Fruit fly (Drosophila melanogaster) whole organism, embryonic: Measurements from ENCODE around the gene Myo31DF.

Experiments used
- Atf-2 ChIP-seq: fragments of 200-800 bp; sonication (Bioruptor generic); optimal IDR thresholded peaks from 2 replicates; lab custom pipeline; 2016; ENCODE audit warnings: missing biosample characterization, missing genetic modification characterization
- Atf6 ChIP-seq: fragments of 200-800 bp; sonication (Bioruptor generic); IDR thresholded peaks from 2 replicates; pipeline ENCODE4 v1.3.6; 2022; ENCODE audit warnings: missing biosample characterization, missing genetic modification characterization
- Bteb2 ChIP-seq: fragments of 200-800 bp; sonication (Bioruptor generic); optimal IDR thresholded peaks from 2 replicates; lab custom pipeline; 2016; ENCODE audit warnings: missing biosample characterization, missing genetic modification characterization
- CG10274 ChIP-seq: fragments of 200-800 bp; sonication (Bioruptor generic); optimal IDR thresholded peaks from 3 replicates; lab custom pipeline; 2017; ENCODE audit warnings: missing biosample characterization, mild to moderate bottlenecking, missing genetic modification characterization
- CG12219 ChIP-seq: fragments of 200-800 bp; sonication (Bioruptor generic); optimal IDR thresholded peaks from 3 replicates; lab custom pipeline; 2018; ENCODE audit warnings: missing biosample characterization, mild to moderate bottlenecking, missing genetic modification characterization
- CG13123 ChIP-seq: fragments of 200-800 bp; sonication (Bioruptor generic); optimal IDR thresholded peaks from 2 replicates; lab custom pipeline; 2016; ENCODE audit warnings: missing biosample characterization, missing genetic modification characterization
- CG13287 ChIP-seq: fragments of 200-800 bp; sonication (Bioruptor generic); IDR thresholded peaks from 2 replicates; pipeline ENCODE4 v1.3.6; 2022; ENCODE audit warnings: missing biosample characterization, missing genetic modification characterization; ENCODE audit not compliant: partially characterized antibody
- CG15011 ChIP-seq: fragments of 200-800 bp; sonication (Bioruptor generic); optimal IDR thresholded peaks from 3 replicates; lab custom pipeline; 2018; ENCODE audit warnings: missing biosample characterization, mild to moderate bottlenecking, missing genetic modification characterization
- CG17912 ChIP-seq: fragments of 200-800 bp; sonication (Bioruptor generic); optimal IDR thresholded peaks from 2 replicates; lab custom pipeline; 2018; ENCODE audit warnings: missing biosample characterization, mild to moderate bottlenecking, missing genetic modification characterization
- CG18262 ChIP-seq: fragments of 200-800 bp; optimal IDR thresholded peaks from 3 replicates; lab custom pipeline; 2019; ENCODE audit warnings: missing biosample characterization, mild to moderate bottlenecking, missing genetic modification characterization, moderate library complexity
- CG2875 ChIP-seq: fragments of 200-800 bp; sonication (Bioruptor generic); optimal IDR thresholded peaks from 2 replicates; lab custom pipeline; 2017; ENCODE audit warnings: missing biosample characterization, mild to moderate bottlenecking, missing genetic modification characterization, missing genetic modification reagents
- CG31388 ChIP-seq: fragments of 200-800 bp; sonication (Bioruptor generic); optimal IDR thresholded peaks from 2 replicates; lab custom pipeline; 2016; ENCODE audit warnings: missing biosample characterization, missing genetic modification characterization
- CG32772 ChIP-seq: fragments of 200-800 bp; sonication (Bioruptor generic); IDR thresholded peaks from 2 replicates; pipeline ENCODE4 v1.3.6; 2022; ENCODE audit warnings: missing biosample characterization, missing genetic modification characterization
- CG4360 ChIP-seq: fragments of 200-800 bp; sonication (Bioruptor generic); IDR thresholded peaks from 2 replicates; pipeline ENCODE4 v1.3.6; 2022; ENCODE audit warnings: missing biosample characterization, missing genetic modification characterization
- CG4617 ChIP-seq: fragments of 200-800 bp; sonication (Bioruptor generic); optimal IDR thresholded peaks from 3 replicates; lab custom pipeline; 2016; ENCODE audit warnings: missing biosample characterization, missing genetic modification characterization, borderline replicate concordance
- CG6813 ChIP-seq: fragments of 200-800 bp; sonication (Bioruptor generic); optimal IDR thresholded peaks from 2 replicates; lab custom pipeline; 2017; ENCODE audit warnings: missing biosample characterization, missing genetic modification characterization, mild to moderate bottlenecking, moderate library complexity, missing genetic modification reagents
- CG7928 ChIP-seq: fragments of 200-800 bp; sonication (Bioruptor generic); optimal IDR thresholded peaks from 2 replicates; lab custom pipeline; 2017; ENCODE audit warnings: missing biosample characterization, mild to moderate bottlenecking, missing genetic modification characterization
- CG8478 ChIP-seq: fragments of >200 bp; optimal IDR thresholded peaks from 2 replicates; lab custom pipeline; 2018
- CG8765 ChIP-seq: fragments of 200-800 bp; sonication (Bioruptor generic); IDR thresholded peaks from 2 replicates; pipeline ENCODE4 v1.3.6; 2022; ENCODE audit warnings: missing biosample characterization, missing genetic modification characterization
- Deaf1 ChIP-seq: fragments of 200-800 bp; optimal IDR thresholded peaks from 3 replicates; lab custom pipeline; 2019; ENCODE audit warnings: missing biosample characterization, mild to moderate bottlenecking, missing genetic modification characterization, moderate library complexity
- Dek ChIP-seq: fragments of 200-800 bp; sonication (Bioruptor generic); optimal IDR thresholded peaks from 3 replicates; lab custom pipeline; 2019; ENCODE audit warnings: missing biosample characterization, mild to moderate bottlenecking, missing genetic modification characterization, moderate library complexity
- Doc3 ChIP-seq: fragments of 200-800 bp; sonication (Bioruptor generic); IDR thresholded peaks from 3 replicates; pipeline ENCODE4 v1.3.6; 2022; ENCODE audit warnings: missing biosample characterization, missing genetic modification characterization; ENCODE audit not compliant: partially characterized antibody
- ERR ChIP-seq: fragments of 200-800 bp; sonication (Bioruptor generic); optimal IDR thresholded peaks from 2 replicates; lab custom pipeline; 2016; ENCODE audit warnings: missing biosample characterization, missing genetic modification characterization
- HLH54F ChIP-seq: fragments of 200-800 bp; sonication (Bioruptor generic); optimal IDR thresholded peaks from 3 replicates; lab custom pipeline; 2016; ENCODE audit warnings: missing biosample characterization, missing genetic modification characterization
- Hr3 ChIP-seq: fragments of 200-800 bp; sonication (Bioruptor generic); optimal IDR thresholded peaks from 3 replicates; lab custom pipeline; 2016; ENCODE audit warnings: missing biosample characterization, missing genetic modification characterization
- MBD-R2 ChIP-seq: fragments of 200-800 bp; sonication (Bioruptor generic); IDR thresholded peaks from 2 replicates; pipeline ENCODE4 v1.3.6; 2022; ENCODE audit warnings: missing biosample characterization, missing genetic modification characterization
- MESR4 ChIP-seq: fragments of 200-800 bp; sonication (Bioruptor generic); optimal IDR thresholded peaks from 2 replicates; lab custom pipeline; 2018; ENCODE audit warnings: missing biosample characterization, mild to moderate bottlenecking, missing genetic modification characterization, moderate library complexity
- Mad ChIP-seq: fragments of 200-800 bp; sonication (Bioruptor generic); optimal IDR thresholded peaks from 2 replicates; lab custom pipeline; 2016; ENCODE audit warnings: missing biosample characterization, missing genetic modification characterization
- Nf-YC ChIP-seq: fragments of 200-800 bp; optimal IDR thresholded peaks from 3 replicates; lab custom pipeline; 2019; ENCODE audit warnings: missing biosample characterization, mild to moderate bottlenecking, missing genetic modification characterization, moderate library complexity
- Oaz ChIP-seq: fragments of 200-800 bp; sonication (Bioruptor generic); IDR thresholded peaks from 2 replicates; pipeline ENCODE4 v1.3.6; 2022; ENCODE audit warnings: missing biosample characterization, missing genetic modification characterization
- Sry-δ ChIP-seq: fragments of 200-800 bp; sonication (Bioruptor generic); optimal IDR thresholded peaks from 2 replicates; lab custom pipeline; 2016; ENCODE audit warnings: missing biosample characterization, missing genetic modification characterization
- Stat92E ChIP-seq, 3 experiments: fragments of >200 bp in 2 of 3; fragments of 200-800 bp in 1 of 3; sonication (Bioruptor generic) in 1 of 3; optimal IDR thresholded peaks; 2 replicates each; lab custom pipeline; 2017 to 2019; ENCODE audit warnings: missing biosample characterization in 3 of 3, missing genetic modification characterization in 3 of 3, mild to moderate bottlenecking in 1 of 3, moderate library complexity in 1 of 3
- Taf1 ChIP-seq: fragments of 200-800 bp; sonication (Bioruptor generic); IDR thresholded peaks from 2 replicates; pipeline ENCODE4 v1.3.6; 2022; ENCODE audit warnings: missing biosample characterization, missing genetic modification characterization
- Vsx1 ChIP-seq: fragments of 200-800 bp; sonication (Bioruptor generic); optimal IDR thresholded peaks from 2 replicates; lab custom pipeline; 2017; ENCODE audit warnings: missing biosample characterization, mild to moderate bottlenecking, missing genetic modification characterization, missing genetic modification reagents
- amos ChIP-seq: fragments of 200-800 bp; sonication (Bioruptor generic); IDR thresholded peaks from 2 replicates; pipeline ENCODE4 v1.3.6; 2022; ENCODE audit warnings: missing biosample characterization, missing genetic modification characterization; ENCODE audit not compliant: partially characterized antibody
- cad ChIP-seq: fragments of >200 bp; optimal IDR thresholded peaks from 2 replicates; lab custom pipeline; 2017; ENCODE audit warnings: missing biosample characterization, missing genetic modification characterization
- cg ChIP-seq: fragments of 200-800 bp; sonication (Bioruptor generic); optimal IDR thresholded peaks from 3 replicates; lab custom pipeline; 2019; ENCODE audit warnings: missing biosample characterization, mild to moderate bottlenecking, missing genetic modification characterization, moderate library complexity
- chm ChIP-seq: fragments of 200-800 bp; sonication (Bioruptor generic); IDR thresholded peaks from 2 replicates; pipeline ENCODE4 v1.3.6; 2022; ENCODE audit warnings: missing biosample characterization, missing genetic modification characterization
- croc ChIP-seq: fragments of 200-800 bp; sonication (Bioruptor generic); conservative IDR thresholded peaks from 3 replicates; pipeline ENCODE4 v1.3.6; 2022; ENCODE audit warnings: missing biosample characterization, missing genetic modification characterization
- gcm2 ChIP-seq: fragments of 200-800 bp; sonication (Bioruptor generic); optimal IDR thresholded peaks from 2 replicates; lab custom pipeline; 2016; ENCODE audit warnings: missing biosample characterization, missing genetic modification characterization
- gfzf ChIP-seq: fragments of 200-800 bp; sonication (Bioruptor generic); optimal IDR thresholded peaks from 2 replicates; lab custom pipeline; 2016; ENCODE audit warnings: missing biosample characterization, mild to moderate bottlenecking, missing genetic modification characterization, moderate library complexity
- hbn ChIP-seq: fragments of 200-800 bp; sonication (Bioruptor generic); IDR thresholded peaks from 2 replicates; pipeline ENCODE4 v1.3.6; 2022; ENCODE audit warnings: missing biosample characterization, missing genetic modification characterization; ENCODE audit not compliant: partially characterized antibody
- inv ChIP-seq: fragments of 200-800 bp; sonication (Bioruptor generic); IDR thresholded peaks from 2 replicates; pipeline ENCODE4 v1.3.6; 2022; ENCODE audit warnings: missing biosample characterization, missing genetic modification characterization; ENCODE audit not compliant: partially characterized antibody
- jumu ChIP-seq: fragments of 200-800 bp; sonication (Bioruptor generic); optimal IDR thresholded peaks from 3 replicates; lab custom pipeline; 2016; ENCODE audit warnings: missing biosample characterization, missing genetic modification characterization
- mld ChIP-seq: fragments of 200-800 bp; sonication (Bioruptor generic); IDR thresholded peaks from 3 replicates; pipeline ENCODE4 v1.3.6; 2022; ENCODE audit warnings: missing biosample characterization, missing genetic modification characterization; ENCODE audit not compliant: partially characterized antibody
- peb ChIP-seq: fragments of 200-800 bp; sonication (Bioruptor generic); IDR thresholded peaks from 2 replicates; pipeline ENCODE4 v1.3.6; 2022; ENCODE audit warnings: missing biosample characterization, missing genetic modification characterization
- psq ChIP-seq: fragments of 200-800 bp; sonication (Bioruptor generic); optimal IDR thresholded peaks from 2 replicates; lab custom pipeline; 2017; ENCODE audit warnings: missing biosample characterization, missing genetic modification characterization
- stwl ChIP-seq: fragments of 200-800 bp; sonication (Bioruptor generic); optimal IDR thresholded peaks from 3 replicates; lab custom pipeline; 2018; ENCODE audit warnings: missing biosample characterization, mild to moderate bottlenecking, missing genetic modification characterization, moderate library complexity
- tap ChIP-seq: fragments of 200-800 bp; optimal IDR thresholded peaks from 3 replicates; lab custom pipeline; 2019; ENCODE audit warnings: missing biosample characterization, mild to moderate bottlenecking, missing genetic modification characterization, moderate library complexity
- tio ChIP-seq: fragments of 200-800 bp; sonication (Bioruptor generic); optimal IDR thresholded peaks from 2 replicates; lab custom pipeline; 2017; ENCODE audit warnings: missing biosample characterization, missing genetic modification characterization, inconsistent platforms
- z ChIP-seq: fragments of 200-800 bp; sonication (Bioruptor generic); IDR thresholded peaks from 3 replicates; pipeline ENCODE4 v1.3.6; 2022; ENCODE audit warnings: missing biosample characterization, missing genetic modification characterization
- zfh1 ChIP-seq: fragments of 200-800 bp; sonication (Bioruptor generic); IDR thresholded peaks from 3 replicates; pipeline ENCODE4 v1.3.6; 2022; ENCODE audit warnings: missing biosample characterization, missing genetic modification characterization

Myo31DF gene

DNA sequence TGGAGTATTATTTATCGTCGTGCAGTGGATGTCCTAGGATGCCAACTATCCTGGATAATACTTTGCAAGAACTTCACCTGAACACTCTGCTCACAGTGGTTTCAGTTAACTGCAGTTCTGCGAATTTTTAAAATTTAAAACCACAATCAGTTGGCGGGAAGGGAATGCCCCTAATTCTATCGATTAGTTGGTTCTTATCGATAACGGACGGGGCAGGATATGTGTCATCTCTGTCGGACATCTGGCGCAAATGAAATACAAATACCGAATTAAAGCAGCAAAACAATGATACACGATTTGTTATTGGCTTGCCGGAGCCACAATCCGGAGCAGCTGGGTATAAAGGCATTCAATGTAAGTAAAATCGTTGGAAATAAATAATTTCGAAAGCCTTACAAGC lies 23.5 kb downstream of the Myo31DF start, which contains the start of gene Grip75:
Gene Grip75 (plus strand): TSS at position 223 of the 400 bp plus-strand sequence.
- peak; percentile 27 for TF ChIP-seq MESR4 (GFP tag; lab: Kevin White, UChicago)
- TF ChIP-seq CG15011 (GFP tag; lab: Kevin White, UChicago): no peak
- no peak for TF ChIP-seq Nf-YC (tag; lab: Kevin White, UChicago)
- TF ChIP-seq chm (GFP tag; lab: Robert Waterston, UW): no peak
- TF ChIP-seq CG8765: no peak
- no peak for TF ChIP-seq z (GFP tag; lab: Robert Waterston, UW)
- TF ChIP-seq Stat92E (GFP tag; optimal IDR thresholded peaks at IDR 0.05; lab: Kevin White, UChicago): no peak
- TF ChIP-seq Doc3 (GFP tag; lab: Robert Waterston, UW): peak; percentile 29; the same call in 1 of the 3 replicates
- TF ChIP-seq CG31388 (GFP tag; lab: Kevin White, UChicago): no peak
- no peak for TF ChIP-seq CG6813 (GFP tag; lab: Kevin White, UChicago)
- no peak for TF ChIP-seq Hr3
- no peak for TF ChIP-seq HLH54F (GFP tag; lab: Kevin White, UChicago)
- TF ChIP-seq ERR (GFP tag; lab: Kevin White, UChicago): no peak
- TF ChIP-seq CG7928 (GFP tag; lab: Kevin White, UChicago): no peak
- no peak for TF ChIP-seq CG17912 (GFP tag; lab: Kevin White, UChicago)
- no peak for TF ChIP-seq Oaz (GFP tag; lab: Robert Waterston, UW)
- TF ChIP-seq Atf6 (GFP tag; lab: Robert Waterston, UW): no peak
- TF ChIP-seq CG10274: no peak
- TF ChIP-seq cad (GFP tag; lab: Kevin White, UChicago): no peak
- no peak for TF ChIP-seq CG8478
- TF ChIP-seq Bteb2 (GFP tag; lab: Kevin White, UChicago): no peak
- no peak for TF ChIP-seq peb (GFP tag; lab: Robert Waterston, UW)
- TF ChIP-seq CG4360: no peak
- 0 out of 2 replicates have a peak, but pooled peaks have one; percentile 22 for TF ChIP-seq hbn (GFP tag; lab: Robert Waterston, UW)
- no peak for TF ChIP-seq cg (GFP tag; lab: Kevin White, UChicago)
- TF ChIP-seq MBD-R2 (GFP tag; lab: Robert Waterston, UW): peak; percentile 59
- no peak for TF ChIP-seq Taf1 (GFP tag; lab: Robert Waterston, UW)
- no peak for TF ChIP-seq CG2875 (GFP tag; lab: Kevin White, UChicago)
- TF ChIP-seq CG32772 (GFP tag; lab: Robert Waterston, UW): no peak
- no peak for TF ChIP-seq CG13123 (GFP tag; lab: Kevin White, UChicago)
- TF ChIP-seq gcm2 (GFP tag; lab: Kevin White, UChicago): no peak
- no peak for TF ChIP-seq CG4617 (GFP tag; lab: Kevin White, UChicago)
- no peak for TF ChIP-seq zfh1 (GFP tag; lab: Robert Waterston, UW)
- no peak for TF ChIP-seq tap (tag; lab: Kevin White, UChicago)
- peak; percentile 53 for TF ChIP-seq stwl (tag; lab: Kevin White, UChicago)
- TF ChIP-seq CG12219 (GFP tag; lab: Kevin White, UChicago): no peak
- TF ChIP-seq tio: no peak
- peak; percentile 67 for TF ChIP-seq amos (GFP tag; lab: Robert Waterston, UW)
- no peak for TF ChIP-seq Vsx1 (GFP tag; lab: Kevin White, UChicago)
- TF ChIP-seq Atf-2 (GFP tag; lab: Kevin White, UChicago): no peak
- no peak for TF ChIP-seq Mad (GFP tag; lab: Kevin White, UChicago)
- TF ChIP-seq inv (GFP tag; lab: Robert Waterston, UW): no peak
- TF ChIP-seq Sry-δ (GFP tag; lab: Kevin White, UChicago): peak; percentile 86
- TF ChIP-seq CG18262 (tag; lab: Kevin White, UChicago): no peak
- no peak for TF ChIP-seq psq
- peak; percentile 74 for TF ChIP-seq CG13287
- TF ChIP-seq croc (GFP tag; lab: Robert Waterston, UW): no peak
- TF ChIP-seq gfzf (GFP tag; lab: Kevin White, UChicago): peak; percentile 11
- no peak for TF ChIP-seq Dek (tag; lab: Kevin White, UChicago)
- no peak for TF ChIP-seq jumu (GFP tag; lab: Kevin White, UChicago)
- TF ChIP-seq mld (GFP tag; lab: Robert Waterston, UW): 0 out of 3 replicates have a peak, but pooled peaks have one; percentile 18
- TF ChIP-seq Deaf1 (tag; lab: Kevin White, UChicago): no peak
